Fruit fly (Drosophila melanogaster) whole organism, pupa: ENCODE results near the gene bora.

Experiments used
- CG14655 ChIP-seq: fragments of 200-800 bp; sonication (Bioruptor generic); optimal IDR thresholded peaks from 3 replicates; lab custom pipeline; 2017; ENCODE audit warnings: mild to moderate bottlenecking, missing biosample characterization, missing genetic modification reagents, missing genetic modification characterization
- CG15710 ChIP-seq: fragments of 200-800 bp; sonication (Bioruptor generic); optimal IDR thresholded peaks from 2 replicates; lab custom pipeline; 2018; ENCODE audit warnings: missing biosample characterization, mild to moderate bottlenecking, missing genetic modification characterization, moderate library complexity

DNA sequence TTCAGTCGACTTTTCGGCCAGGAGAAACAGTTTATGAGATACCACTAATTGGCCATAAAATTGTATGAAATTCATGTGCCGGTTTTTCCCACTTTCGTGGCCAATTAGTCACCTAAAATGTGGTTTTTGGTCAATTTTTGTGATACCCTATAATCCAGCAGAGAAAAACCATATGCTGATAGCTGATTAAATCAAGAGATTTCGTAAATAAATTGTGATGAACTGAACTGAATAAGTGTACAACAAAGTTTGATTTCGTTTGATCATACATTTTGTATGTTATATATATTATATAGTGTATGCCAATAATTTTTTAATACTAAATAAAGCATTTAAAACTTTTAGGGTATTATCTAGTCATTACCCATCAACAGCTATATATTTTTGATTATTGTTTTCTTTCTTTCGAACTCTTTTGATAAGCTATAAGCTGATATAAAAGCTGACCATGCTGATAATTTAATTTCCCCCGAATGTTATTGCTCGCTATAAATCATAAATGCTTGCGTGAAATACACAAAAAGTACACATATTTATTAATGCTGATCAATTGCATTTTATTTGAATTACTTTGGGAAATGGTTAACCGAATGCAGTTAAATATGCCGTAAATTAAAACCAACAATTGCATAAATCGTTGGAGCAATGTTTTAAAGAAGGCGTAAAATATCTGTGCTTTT is 12.4 kb downstream of the bora start:
- no peak for TF ChIP-seq CG15710
- TF ChIP-seq CG14655 (GFP tag; lab: Kevin White, UChicago) = no peak
